Fruit fly (Drosophila melanogaster) whole organism, adult: ENCODE results near the gene Edg78E.

Source experiments
- CG11617 ChIP-seq: fragments of 200-800 bp; sonication (Bioruptor generic); optimal IDR thresholded peaks from 2 replicates; lab custom pipeline; 2017; ENCODE audit warnings: mild to moderate bottlenecking, missing biosample characterization, missing genetic modification reagents, missing genetic modification characterization
- CG12768 ChIP-seq: fragments of 200-800 bp; sonication (Bioruptor generic); optimal IDR thresholded peaks from 2 replicates; lab custom pipeline; 2017; ENCODE audit warnings: missing biosample characterization, missing genetic modification characterization, mild to moderate bottlenecking, moderate library complexity, missing genetic modification reagents
- CG14711 ChIP-seq: fragments of 200-800 bp; sonication (Bioruptor generic); optimal IDR thresholded peaks from 2 replicates; lab custom pipeline; 2018; ENCODE audit warnings: missing biosample characterization, mild to moderate bottlenecking, missing genetic modification characterization, moderate library complexity
- CG1620 ChIP-seq: fragments of 200-800 bp; sonication (Bioruptor generic); optimal IDR thresholded peaks from 2 replicates; lab custom pipeline; 2016; ENCODE audit warnings: missing biosample characterization, missing genetic modification characterization
- CG33017 ChIP-seq: fragments of 200-800 bp; sonication (Bioruptor generic); optimal IDR thresholded peaks from 2 replicates; lab custom pipeline; 2018; ENCODE audit warnings: missing biosample characterization, mild to moderate bottlenecking, missing genetic modification characterization, moderate library complexity
- CG5204 ChIP-seq: fragments of 200-800 bp; sonication (Bioruptor generic); optimal IDR thresholded peaks from 2 replicates; lab custom pipeline; 2016; ENCODE audit warnings: missing biosample characterization, missing genetic modification characterization
- CG7045 ChIP-seq: fragments of 200-800 bp; sonication (Bioruptor generic); optimal IDR thresholded peaks from 2 replicates; lab custom pipeline; 2017; ENCODE audit warnings: missing biosample characterization, mild to moderate bottlenecking, missing genetic modification characterization
- CG7101 ChIP-seq: fragments of 200-800 bp; sonication (Bioruptor generic); optimal IDR thresholded peaks from 2 replicates; lab custom pipeline; 2018; ENCODE audit warnings: missing biosample characterization, mild to moderate bottlenecking, missing genetic modification characterization, moderate library complexity
- Clk ChIP-seq: fragments of 200-800 bp; sonication (Bioruptor generic); optimal IDR thresholded peaks from 2 replicates; lab custom pipeline; 2017; ENCODE audit warnings: missing biosample characterization, missing genetic modification characterization
- Crg-1 ChIP-seq: fragments of 200-800 bp; sonication (Bioruptor generic); optimal IDR thresholded peaks from 2 replicates; lab custom pipeline; 2016; ENCODE audit warnings: missing biosample characterization, missing genetic modification characterization
- Hr96 ChIP-seq: fragments of 200-800 bp; sonication (Bioruptor generic); optimal IDR thresholded peaks from 2 replicates; lab custom pipeline; 2016; ENCODE audit warnings: missing biosample characterization, missing genetic modification characterization
- Mnt ChIP-seq: fragments of 200-800 bp; sonication (Bioruptor generic); optimal IDR thresholded peaks from 2 replicates; lab custom pipeline; 2016; ENCODE audit warnings: missing biosample characterization, mild to moderate bottlenecking, missing genetic modification characterization
- bab1 ChIP-seq: fragments of 200-800 bp; sonication (Bioruptor generic); optimal IDR thresholded peaks from 3 replicates; lab custom pipeline; 2019; ENCODE audit warnings: missing biosample characterization, mild to moderate bottlenecking, missing genetic modification characterization, moderate library complexity
- cic ChIP-seq: fragments of 200-800 bp; sonication (Bioruptor generic); optimal IDR thresholded peaks from 2 replicates; lab custom pipeline; 2017; ENCODE audit warnings: missing biosample characterization, mild to moderate bottlenecking, missing genetic modification characterization, moderate library complexity
- cnc ChIP-seq, 2 experiments: fragments of >200 bp; optimal IDR thresholded peaks; 2 replicates each; lab custom pipeline; 2017
- kay ChIP-seq: fragments of 200-800 bp; sonication (Bioruptor generic); peaks from one replicate; lab custom pipeline; 2016; ENCODE audit warnings: missing biosample characterization, missing genetic modification characterization, borderline replicate concordance
- ovo ChIP-seq: fragments of 200-800 bp; sonication (Bioruptor generic); optimal IDR thresholded peaks from 2 replicates; lab custom pipeline; 2016; ENCODE audit warnings: missing biosample characterization, missing genetic modification characterization
- pad ChIP-seq: fragments of 200-800 bp; sonication (Bioruptor generic); optimal IDR thresholded peaks from 3 replicates; lab custom pipeline; 2017; ENCODE audit warnings: missing biosample characterization, missing genetic modification characterization, mild to moderate bottlenecking, moderate library complexity, missing genetic modification reagents
- tj ChIP-seq: fragments of 200-800 bp; sonication (Bioruptor generic); optimal IDR thresholded peaks from 3 replicates; lab custom pipeline; 2017; ENCODE audit warnings: missing biosample characterization, mild to moderate bottlenecking, missing genetic modification characterization, moderate library complexity
- toe ChIP-seq: fragments of 200-800 bp; sonication (Bioruptor generic); optimal IDR thresholded peaks from 2 replicates; lab custom pipeline; 2016; ENCODE audit warnings: missing biosample characterization, missing genetic modification characterization

The Edg78E gene

dm6 chr3L:21300280-21300679 lies 2.7 kb upstream of the Edg78E start, which contains the start of gene Cpr78Cc:
TSS of gene Cpr78Cc (plus strand) at chr3L:21300580.
- TF ChIP-seq CG7101 (tag; lab: Kevin White, UChicago) (no peak), toe (GFP tag; lab: Kevin White, UChicago) (no peak), CG5204 (GFP tag; lab: Kevin White, UChicago) (no peak), cnc (optimal IDR thresholded peaks at IDR 0.05; lab: Kevin White, UChicago) (no peak), CG1620 (GFP tag; lab: Kevin White, UChicago) (no peak), pad (GFP tag; lab: Kevin White, UChicago) (no peak), cic (GFP tag; lab: Kevin White, UChicago) (no peak), tj (GFP tag; lab: Kevin White, UChicago) (no peak), CG7045 (GFP tag; lab: Kevin White, UChicago) (no peak), kay (GFP tag; lab: Kevin White, UChicago) (no peak), CG33017 (tag; lab: Kevin White, UChicago) (no peak), Crg-1 (GFP tag; lab: Kevin White, UChicago) (no peak)

- TF ChIP-seq toe (GFP tag; lab: Kevin White, UChicago) (no peak), Mnt (GFP tag; lab: Kevin White, UChicago) (no peak), CG12768 (GFP tag; lab: Kevin White, UChicago) (no peak), Clk (GFP tag; lab: Kevin White, UChicago) (no peak), tj (GFP tag; lab: Kevin White, UChicago) (no peak), CG7101 (tag; lab: Kevin White, UChicago) (no peak), Crg-1 (GFP tag; lab: Kevin White, UChicago) (no peak), CG7045 (GFP tag; lab: Kevin White, UChicago) (no peak), kay (GFP tag; lab: Kevin White, UChicago) (no peak)
Measured at dm6 chr3L:21299203-21299602, 1.6 kb upstream of the Edg78E start.

- no peak for TF ChIP-seq cic (GFP tag; lab: Kevin White, UChicago)
- TF ChIP-seq CG7045 (GFP tag; lab: Kevin White, UChicago), result no peak
- TF ChIP-seq Hr96 (GFP tag; lab: Kevin White, UChicago), result no peak
- TF ChIP-seq Clk (GFP tag; lab: Kevin White, UChicago), result no peak
- TF ChIP-seq tj (GFP tag; lab: Kevin White, UChicago), result no peak
- no peak for TF ChIP-seq pad (GFP tag; lab: Kevin White, UChicago)
- no peak for TF ChIP-seq Crg-1 (GFP tag; lab: Kevin White, UChicago)
- TF ChIP-seq kay (GFP tag; lab: Kevin White, UChicago), result no peak
- TF ChIP-seq bab1 (GFP tag; lab: Kevin White, UChicago), result no peak
- TF ChIP-seq CG12768 (GFP tag; lab: Kevin White, UChicago), result no peak
- TF ChIP-seq CG33017 (tag; lab: Kevin White, UChicago), result no peak
- no peak for TF ChIP-seq cnc (optimal IDR thresholded peaks at IDR 0.05; lab: Kevin White, UChicago)
- TF ChIP-seq toe (GFP tag; lab: Kevin White, UChicago), result no peak
- TF ChIP-seq CG11617, result no peak
- TF ChIP-seq CG1620 (GFP tag; lab: Kevin White, UChicago), result no peak
- TF ChIP-seq CG7101 (tag; lab: Kevin White, UChicago), result no peak
- TF ChIP-seq CG5204 (GFP tag; lab: Kevin White, UChicago), result no peak
Measured at dm6 chr3L:21298375-21298774, 772 bp upstream of the Edg78E start, which contains the start of gene CG43702. TSS of gene CG43702 (plus strand) at chr3L:21298675.

- TF ChIP-seq Mnt (GFP tag; lab: Kevin White, UChicago) (no peak), CG7045 (GFP tag; lab: Kevin White, UChicago) (no peak), bab1 (GFP tag; lab: Kevin White, UChicago) (no peak), cic (GFP tag; lab: Kevin White, UChicago) (no peak), Hr96 (GFP tag; lab: Kevin White, UChicago) (no peak), Clk (GFP tag; lab: Kevin White, UChicago) (no peak), cnc (optimal IDR thresholded peaks at IDR 0.05; lab: Kevin White, UChicago) (no peak), tj (GFP tag; lab: Kevin White, UChicago) (no peak), CG1620 (GFP tag; lab: Kevin White, UChicago) (no peak), pad (GFP tag; lab: Kevin White, UChicago) (no peak), ovo (GFP tag; lab: Kevin White, UChicago) (no peak)
Measured at dm6 chr3L:21294202-21294601, 3.4 kb downstream of the Edg78E start, which contains the start of gene Cpr78Cb. TSS of gene Cpr78Cb (plus strand) at chr3L:21294492.

- TF ChIP-seq Crg-1 (GFP tag; lab: Kevin White, UChicago) (no peak), Hr96 (GFP tag; lab: Kevin White, UChicago) (no peak), Mnt (GFP tag; lab: Kevin White, UChicago) (no peak), CG14711 (no peak), cic (GFP tag; lab: Kevin White, UChicago) (no peak), CG33017 (tag; lab: Kevin White, UChicago) (no peak), CG7045 (GFP tag; lab: Kevin White, UChicago) (no peak), Clk (GFP tag; lab: Kevin White, UChicago) (no peak), CG5204 (GFP tag; lab: Kevin White, UChicago) (no peak), pad (GFP tag; lab: Kevin White, UChicago) (no peak), kay (GFP tag; lab: Kevin White, UChicago) (no peak), ovo (GFP tag; lab: Kevin White, UChicago) (no peak)
Measured at dm6 chr3L:21292700-21293099, 4.9 kb downstream of the Edg78E start, which contains the start of gene Cpr78Ca. TSS of gene Cpr78Ca (minus strand) at chr3L:21292800.

dm6 chr3L:21291055-21291454 lies 6.5 kb downstream of the Edg78E start:
- no peak for TF ChIP-seq kay (GFP tag; lab: Kevin White, UChicago)
- no peak for TF ChIP-seq CG7101 (tag; lab: Kevin White, UChicago)
- TF ChIP-seq CG1620 (GFP tag; lab: Kevin White, UChicago), result no peak
- no peak for TF ChIP-seq cnc (optimal IDR thresholded peaks at IDR 0.05; lab: Kevin White, UChicago)
- no peak for TF ChIP-seq CG33017 (tag; lab: Kevin White, UChicago)
- TF ChIP-seq CG5204 (GFP tag; lab: Kevin White, UChicago), result no peak
- TF ChIP-seq CG12768 (GFP tag; lab: Kevin White, UChicago), result no peak
- no peak for TF ChIP-seq CG7045 (GFP tag; lab: Kevin White, UChicago)
- no peak for TF ChIP-seq CG11617
- no peak for TF ChIP-seq toe (GFP tag; lab: Kevin White, UChicago)
- no peak for TF ChIP-seq cic (GFP tag; lab: Kevin White, UChicago)
- TF ChIP-seq CG14711, result no peak
- TF ChIP-seq bab1 (GFP tag; lab: Kevin White, UChicago), result no peak
- TF ChIP-seq Crg-1 (GFP tag; lab: Kevin White, UChicago), result no peak
- TF ChIP-seq pad (GFP tag; lab: Kevin White, UChicago), result no peak
- no peak for TF ChIP-seq Mnt (GFP tag; lab: Kevin White, UChicago)
- no peak for TF ChIP-seq ovo (GFP tag; lab: Kevin White, UChicago)
- TF ChIP-seq tj (GFP tag; lab: Kevin White, UChicago), result no peak
- TF ChIP-seq Hr96 (GFP tag; lab: Kevin White, UChicago), result no peak
